Fruit fly (Drosophila melanogaster): ENCODE results near the gene CG31140.
A peak's percentile ranks its signal among the peaks of the same experiment; 100 is the strongest.

CG31140 gene

DNA sequence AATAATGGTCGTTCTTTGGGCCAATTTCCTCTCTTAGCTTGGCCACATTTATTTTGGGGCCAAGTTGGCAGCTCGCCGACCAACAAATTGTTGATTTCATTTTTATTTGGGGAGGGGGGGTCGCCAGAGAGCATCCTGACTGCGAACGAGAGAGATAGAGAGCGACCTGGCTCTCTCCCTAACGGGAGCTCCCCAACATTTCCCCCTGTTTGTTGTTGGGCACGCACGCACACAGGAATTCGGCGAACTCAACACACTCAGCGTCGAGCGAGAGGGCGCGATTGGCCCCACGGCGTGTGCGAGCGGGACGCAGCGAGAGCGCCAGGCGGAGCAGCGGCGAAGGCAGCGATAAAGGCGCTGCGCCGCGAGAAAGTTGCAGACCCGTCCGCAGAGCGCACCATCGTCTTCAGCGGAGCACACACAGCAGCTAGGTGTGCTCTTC is at the start of gene CG31140:
TSS of gene CG31140 (plus strand) at position 400 of the 442 bp plus-strand sequence.
- no peak for TF ChIP-seq noc (tag; optimal IDR thresholded peaks at IDR 0.05)

DNA sequence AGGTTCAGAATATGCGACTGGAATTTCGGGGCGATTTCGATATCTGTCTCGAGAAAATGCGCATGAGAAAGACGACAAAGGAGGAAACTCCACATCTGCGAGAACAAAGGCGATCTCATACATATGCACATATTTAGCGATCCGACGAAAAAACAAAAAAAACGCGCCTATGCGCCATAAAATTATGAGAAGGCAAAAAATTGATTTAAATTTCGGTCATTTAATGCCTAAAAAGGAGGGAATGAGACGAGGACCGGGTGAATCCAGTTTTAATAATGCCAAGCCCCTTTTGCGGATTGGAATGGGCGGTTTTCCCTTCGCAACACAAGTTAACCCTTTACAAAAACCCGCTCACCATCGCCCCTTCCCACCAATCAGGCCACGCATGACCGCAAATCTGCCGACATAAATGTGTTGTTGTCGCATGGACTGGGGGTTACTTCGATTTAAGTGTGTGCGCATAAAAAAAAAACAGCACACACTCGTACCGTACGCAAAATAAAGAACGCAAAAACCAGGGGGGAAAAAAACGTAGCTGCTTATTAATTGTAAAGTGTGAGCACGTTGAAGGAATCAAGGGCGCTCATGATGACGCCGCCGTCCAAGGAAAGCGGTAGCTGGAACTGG is 48.5 kb upstream of the CG31140 start:
- TF ChIP-seq noc (tag; optimal IDR thresholded peaks at IDR 0.05): no peak

DNA sequence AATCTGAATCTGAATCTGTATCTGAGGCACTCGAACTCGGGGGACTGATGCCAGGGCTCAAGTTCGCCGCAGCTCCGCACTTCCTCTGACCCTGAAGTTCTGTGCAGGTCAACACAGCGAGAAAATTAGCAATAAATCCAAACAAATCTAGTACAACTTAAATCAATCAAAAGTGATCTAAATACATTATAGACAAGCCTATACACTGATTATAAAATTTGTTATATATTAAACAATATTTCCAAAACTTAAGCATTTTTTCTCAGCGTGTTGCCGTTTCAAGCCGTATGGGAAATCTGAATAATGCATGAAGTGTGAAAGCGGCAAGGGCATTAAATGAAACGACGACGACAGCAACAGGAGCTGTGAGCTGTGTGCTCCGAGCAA is 47.9 kb upstream of the CG31140 start:
- TF ChIP-seq noc (tag; optimal IDR thresholded peaks at IDR 0.05): peak; percentile 18

DNA sequence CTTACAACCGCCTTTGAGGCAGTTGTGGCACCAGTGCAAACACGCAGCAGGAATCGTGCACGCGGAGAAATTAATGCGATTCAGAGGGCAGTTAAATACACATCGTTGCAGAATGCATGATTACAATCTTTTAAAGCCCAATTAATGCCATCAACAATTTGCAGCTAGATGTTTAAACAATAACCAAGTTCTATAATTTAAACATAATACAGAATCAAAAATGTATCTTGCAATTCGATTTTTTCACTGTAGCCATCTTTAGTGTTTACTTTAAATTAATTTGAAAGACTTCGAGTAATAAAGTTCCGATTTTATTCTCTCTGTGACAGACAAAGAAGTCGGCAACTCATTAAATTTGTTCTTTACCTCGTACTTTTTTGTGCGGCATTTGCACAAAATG is 47.0 kb upstream of the CG31140 start:
- TF ChIP-seq noc (tag; optimal IDR thresholded peaks at IDR 0.05): no peak

DNA sequence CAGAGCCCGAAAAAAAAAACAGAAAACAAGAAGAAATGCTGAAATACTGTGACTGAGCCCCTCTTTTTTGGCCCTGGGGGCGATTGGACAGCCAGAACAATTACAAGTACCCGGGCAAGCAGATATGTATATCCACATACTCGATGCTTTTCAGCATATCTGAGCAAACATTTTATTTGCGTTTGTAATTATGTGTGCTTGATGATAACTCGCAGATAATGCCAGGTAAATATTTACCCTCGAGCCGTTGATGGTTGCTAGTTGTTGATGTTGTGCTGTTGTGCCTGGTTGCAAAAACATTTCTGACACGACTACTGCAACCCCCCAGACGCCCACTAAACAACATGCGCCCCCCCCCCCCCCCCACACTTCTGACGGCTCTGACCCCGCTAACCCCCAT is 43.6 kb upstream of the CG31140 start:
- no peak for TF ChIP-seq noc (tag; optimal IDR thresholded peaks at IDR 0.05)

DNA sequence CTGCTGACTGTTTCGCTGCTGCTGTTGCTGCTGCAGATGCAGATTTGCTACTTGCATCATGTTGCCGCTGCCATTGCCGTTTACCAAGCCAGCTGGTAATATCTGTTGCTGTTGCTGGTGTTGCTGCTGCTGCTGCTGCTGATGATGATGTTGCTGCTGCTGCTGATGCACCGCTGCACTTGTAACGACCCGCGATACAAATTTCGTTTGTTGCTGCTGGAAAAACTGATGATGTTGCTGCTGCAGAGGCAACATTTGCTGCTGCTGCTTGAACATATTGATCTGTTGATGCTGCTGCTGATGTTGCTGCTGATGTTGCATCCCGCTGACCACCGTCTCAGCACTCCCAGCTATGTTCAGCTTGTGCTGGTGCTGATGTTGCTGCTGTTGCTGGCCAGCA is 42.6 kb upstream of the CG31140 start:
- TF ChIP-seq noc (tag; optimal IDR thresholded peaks at IDR 0.05): no peak

DNA sequence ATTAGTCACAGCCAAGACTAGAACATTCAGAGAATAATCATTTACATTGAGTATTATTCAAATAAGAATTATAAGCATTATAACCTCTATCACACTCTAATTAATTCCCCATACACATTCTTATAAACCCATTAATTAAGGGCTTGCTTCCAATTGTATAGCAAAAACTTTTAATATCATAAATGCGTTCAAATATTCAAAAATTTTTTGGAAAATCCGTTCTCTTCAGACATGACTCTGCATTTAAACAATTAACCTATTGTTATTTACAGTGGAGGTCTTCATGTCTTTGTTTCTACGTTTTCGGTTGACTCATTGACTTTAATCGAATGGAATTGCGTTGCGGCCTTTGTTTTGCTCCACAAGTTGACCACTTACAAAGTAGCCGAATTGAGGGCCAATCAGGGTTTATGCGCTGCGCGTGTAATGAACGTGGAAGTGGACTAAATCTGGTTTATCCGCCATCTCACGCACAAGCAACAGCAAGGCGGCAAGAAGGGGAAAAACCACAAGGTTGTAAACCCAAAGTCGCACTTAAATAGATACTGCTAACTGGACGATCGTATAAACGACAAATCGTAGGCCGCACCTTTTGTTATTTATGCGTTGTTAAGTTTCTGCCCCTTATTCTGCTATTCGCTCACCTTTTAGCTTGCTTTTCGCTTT is 42.0 kb upstream of the CG31140 start:
- no peak for TF ChIP-seq noc (tag; optimal IDR thresholded peaks at IDR 0.05)

DNA sequence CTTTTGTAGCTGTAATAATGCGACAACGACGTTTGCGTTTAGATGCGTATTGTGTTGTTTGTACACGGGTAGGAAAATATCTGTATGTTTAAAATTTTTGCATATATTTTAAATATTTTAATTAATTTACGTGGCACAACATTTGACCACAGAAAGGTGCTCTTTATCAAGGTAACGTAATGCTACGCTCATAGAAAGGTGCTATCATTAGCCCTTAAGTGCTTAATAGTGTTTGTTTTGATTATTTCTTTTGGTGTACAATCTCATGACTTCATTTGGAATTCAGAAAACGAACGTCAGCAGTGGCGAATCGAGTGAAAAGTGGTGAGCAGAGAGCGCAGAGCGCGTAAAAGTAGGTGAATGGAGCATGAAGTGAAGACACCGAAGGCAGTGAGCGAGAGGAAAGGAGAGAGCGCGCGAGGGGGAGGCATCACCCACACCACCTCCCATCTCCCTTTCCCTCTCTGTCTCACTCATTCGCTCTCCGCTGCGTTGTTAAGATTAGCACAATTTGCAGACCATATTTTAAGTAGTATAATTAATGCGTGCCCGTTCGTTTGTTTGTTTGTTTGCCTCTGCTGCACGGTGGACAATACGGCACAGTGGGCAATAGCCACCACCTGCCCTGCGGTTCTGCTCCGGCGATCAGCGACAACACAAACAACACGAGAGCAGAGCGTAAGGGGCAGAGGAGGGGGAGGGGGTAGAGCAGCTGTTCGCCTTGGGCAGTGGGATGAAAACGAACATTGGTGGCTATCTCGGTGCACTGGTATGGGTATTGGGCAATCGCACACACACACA is 41.1 kb upstream of the CG31140 start:
- TF ChIP-seq noc (tag; optimal IDR thresholded peaks at IDR 0.05): peak; percentile 81

DNA sequence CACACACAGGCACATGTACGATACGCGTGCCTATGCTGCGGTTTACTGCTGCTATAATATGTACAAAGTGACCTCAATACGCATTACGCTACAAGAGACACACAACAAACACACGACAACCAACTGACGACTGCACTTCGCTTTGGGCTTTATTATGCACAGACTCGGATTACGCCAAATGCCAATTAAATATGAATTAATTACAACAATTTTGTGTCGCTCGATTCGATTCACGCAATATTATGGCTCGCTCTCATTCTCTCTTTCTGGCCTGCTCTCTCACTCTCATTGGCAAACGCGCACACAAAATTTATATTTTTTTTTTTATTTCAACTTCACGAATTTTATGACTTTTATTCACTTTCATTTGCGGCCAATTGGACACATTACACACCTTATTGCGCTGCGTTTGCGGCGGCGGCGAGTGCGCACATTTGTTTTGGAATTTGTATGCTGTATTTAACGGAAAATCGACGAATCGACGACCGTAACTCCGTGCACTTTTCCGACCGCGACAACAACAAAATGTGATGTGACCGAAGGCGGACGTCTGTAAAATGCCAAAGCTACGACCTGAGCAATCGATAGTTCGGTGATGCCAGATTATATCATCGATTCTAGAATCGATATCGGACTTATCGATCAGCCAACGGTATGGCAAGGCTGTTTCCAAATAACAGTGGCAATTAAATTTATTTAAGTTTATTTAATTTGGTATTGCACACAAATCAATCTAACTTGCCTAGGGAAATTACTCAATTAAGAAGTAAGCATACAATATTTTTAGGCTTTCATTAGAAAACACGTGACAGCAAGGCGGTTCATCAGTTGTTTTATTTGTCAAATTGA is 40.3 kb upstream of the CG31140 start, which contains the start of the genes sba and CG31141:
TSS of gene sba (minus strand) at position 472 of the 849 bp plus-strand sequence.
TSS of gene CG31141 (plus strand) at position 799 of the 849 bp plus-strand sequence.
- no peak for TF ChIP-seq noc (tag; optimal IDR thresholded peaks at IDR 0.05)

DNA sequence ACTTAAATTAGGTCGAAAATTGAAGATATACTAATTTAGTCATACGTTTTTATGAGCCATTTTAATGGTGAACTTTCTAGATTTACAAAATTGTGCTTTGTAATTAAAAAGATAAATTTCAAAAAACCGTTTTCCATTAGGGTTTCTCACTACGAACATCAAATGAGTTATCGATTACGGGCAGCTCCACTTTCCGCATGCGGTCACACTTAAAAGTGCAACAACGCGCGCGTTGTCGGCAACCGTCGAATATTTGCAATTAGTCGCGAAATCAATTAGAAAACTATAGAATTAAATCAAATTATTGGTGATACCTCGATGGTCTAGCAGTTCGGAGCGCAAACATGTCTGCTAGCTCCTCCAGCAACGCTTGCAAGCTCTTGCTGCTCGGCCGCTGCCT is 38.8 kb upstream of the CG31140 start, which contains the start of gene Ndc1:
TSS of gene Ndc1 (plus strand) at position 200 of the 400 bp plus-strand sequence.
- TF ChIP-seq noc (tag; optimal IDR thresholded peaks at IDR 0.05): no peak

DNA sequence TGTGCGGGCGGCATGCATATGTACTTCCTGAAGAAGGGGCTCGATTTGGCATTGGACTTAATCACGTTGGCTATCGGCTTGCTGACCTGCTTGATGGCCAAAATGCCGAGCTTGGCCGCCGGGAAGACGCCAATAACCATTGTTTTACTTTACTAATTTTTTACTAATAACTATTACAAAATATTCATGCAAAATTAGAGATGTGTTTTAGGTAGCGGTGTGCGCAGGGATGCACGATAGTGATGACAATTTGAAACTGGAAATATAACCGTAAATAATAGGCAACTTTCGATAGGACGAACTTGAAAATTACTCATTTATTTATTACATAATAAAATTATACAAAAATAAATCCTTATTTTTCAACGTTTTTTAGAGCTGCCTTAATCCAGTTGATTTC is 35.6 kb upstream of the CG31140 start, which contains the start of gene CG13601:
TSS of gene CG13601 (minus strand) at position 206 of the 400 bp plus-strand sequence.
- no peak for TF ChIP-seq noc (tag; optimal IDR thresholded peaks at IDR 0.05)

DNA sequence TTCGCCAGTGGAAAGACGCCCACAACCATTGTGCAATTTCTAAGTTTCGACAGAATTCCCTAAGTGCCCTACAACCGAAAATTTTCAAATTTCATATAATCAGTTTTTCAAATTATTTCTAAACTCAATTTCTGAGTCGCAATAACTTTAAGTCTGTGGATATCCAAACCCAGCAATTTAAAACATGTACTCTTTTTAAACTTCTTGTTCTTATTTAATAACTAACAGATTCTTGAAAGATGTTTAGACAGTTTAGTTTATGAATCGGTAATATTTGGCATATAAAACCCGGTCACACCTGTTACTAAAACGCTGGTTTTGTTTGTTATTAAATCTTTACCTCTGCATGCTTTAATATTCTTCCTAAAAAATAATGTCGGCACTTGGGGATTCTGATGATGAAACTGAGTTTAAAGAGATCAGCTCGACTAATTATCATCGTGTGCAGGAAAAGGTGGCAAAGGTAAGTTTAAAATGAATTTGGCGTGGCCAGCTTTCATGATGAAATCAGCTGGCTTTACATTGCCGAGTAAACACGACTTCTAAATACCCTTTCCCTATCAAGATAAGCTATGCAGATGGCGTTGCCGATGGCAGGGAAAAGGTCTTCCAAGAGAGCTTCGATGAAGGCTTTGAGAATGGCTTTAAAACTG is 33.9 kb upstream of the CG31140 start, which contains the start of the genes CG43998, CG43999 and CG31142:
TSS of gene CG43998 (minus strand) at position 51 of the 653 bp plus-strand sequence.
TSS of gene CG43999 (minus strand) at position 51 of the 653 bp plus-strand sequence.
TSS of gene CG31142 (plus strand) at position 294 of the 653 bp plus-strand sequence.
- no peak for TF ChIP-seq noc (tag; optimal IDR thresholded peaks at IDR 0.05)

DNA sequence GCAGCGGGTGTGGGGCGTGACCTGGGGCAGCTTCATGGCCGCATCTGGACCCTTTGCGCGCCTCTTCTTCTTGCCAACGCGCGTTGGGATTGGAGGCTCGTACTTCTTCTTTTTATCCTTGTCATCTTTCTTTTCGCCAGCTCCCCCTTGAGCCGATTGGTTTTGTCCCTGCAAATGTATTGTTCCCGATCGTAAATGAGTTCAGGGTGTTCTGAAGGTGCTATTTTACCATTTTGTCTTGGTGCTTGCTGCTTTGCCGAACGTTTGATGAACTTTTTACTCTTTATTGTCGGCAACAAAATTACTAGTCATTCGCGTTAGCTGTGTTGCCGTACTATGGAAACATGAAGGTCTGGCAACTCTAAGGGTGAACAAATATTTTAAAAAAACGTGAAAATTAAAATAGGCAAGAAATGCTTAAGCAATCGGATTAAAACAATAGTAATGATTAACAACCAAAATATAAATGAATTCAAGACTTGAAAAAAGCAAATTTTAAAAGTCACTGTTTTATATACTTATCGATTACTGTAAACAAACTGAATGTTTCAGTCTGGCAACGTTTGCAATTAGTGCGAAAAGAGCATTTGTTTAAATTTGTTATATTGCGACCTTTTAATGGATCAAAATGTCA is 31.8 kb upstream of the CG31140 start, which contains the start of the genes Rpt2 and CG13599:
TSS of gene Rpt2 (minus strand) at position 464 of the 634 bp plus-strand sequence.
TSS of gene CG13599 (plus strand) at position 545 of the 634 bp plus-strand sequence.
- no peak for TF ChIP-seq noc (tag; optimal IDR thresholded peaks at IDR 0.05)

DNA sequence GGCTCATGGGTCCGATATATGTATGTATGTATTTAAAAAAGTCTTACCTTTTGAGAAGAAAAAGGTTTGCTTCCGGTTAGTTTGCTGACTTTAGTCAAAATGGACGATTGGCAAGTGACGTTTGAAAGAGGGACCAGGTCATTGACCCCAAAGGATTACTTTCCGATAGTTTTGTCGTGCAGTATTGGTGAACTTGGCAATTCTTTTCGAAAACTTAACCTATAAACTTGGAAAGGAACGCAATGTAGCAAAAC is 29.6 kb upstream of the CG31140 start, which contains the start of gene RpS19b:
TSS of gene RpS19b (minus strand) at position 101 of the 254 bp plus-strand sequence.
- no peak for TF ChIP-seq noc (tag; optimal IDR thresholded peaks at IDR 0.05)

Measured in whole organism, larva.